Worm (Caenorhabditis elegans): ENCODE results near the gene C18C4.7.

The C18C4.7 gene

ce11 chrV:5567119-5567518, at the start of gene C18C4.7:
Gene C18C4.7 (minus strand): TSS chrV:5567219.
- no peak for TF ChIP-seq ceh-16 (tag; optimal IDR thresholded peaks at IDR 0.05)
- no peak for TF ChIP-seq ZK546.5 (tag; optimal IDR thresholded peaks at IDR 0.05)
- no peak for TF ChIP-seq ztf-11 (tag; optimal IDR thresholded peaks at IDR 0.05)
- no peak for TF ChIP-seq skn-1 (tag; optimal IDR thresholded peaks at IDR 0.05)
- no peak for TF ChIP-seq hmg-11 (tag; optimal IDR thresholded peaks at IDR 0.05)
- TF ChIP-seq pqm-1 (tag; optimal IDR thresholded peaks at IDR 0.05) = no peak

DNA sequence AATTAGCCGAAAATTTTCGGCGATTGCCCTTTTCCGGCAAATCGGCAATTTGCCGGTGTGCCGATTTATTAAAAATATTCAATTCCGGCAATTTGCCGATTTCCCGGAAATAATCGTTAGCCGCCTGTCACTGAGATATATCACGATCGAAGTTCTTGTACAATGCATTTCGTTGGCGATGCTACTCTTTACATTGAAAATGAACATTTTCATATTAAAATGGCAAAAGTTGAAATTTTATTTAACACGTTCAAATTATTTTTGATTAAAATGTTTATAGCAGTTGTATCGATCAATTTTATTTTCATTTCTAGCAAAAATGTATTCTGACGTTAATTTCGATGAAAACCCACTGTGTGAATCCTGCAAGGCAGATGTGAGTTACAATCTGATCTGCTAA, 47.7 kb upstream of the C18C4.7 start, which contains the start of gene M03E7.3:
Gene M03E7.3 (plus strand): TSS at position 301 of the 400 bp plus-strand sequence.
- TF ChIP-seq ceh-9 (tag; optimal IDR thresholded peaks at IDR 0.05) (no peak), hmg-11 (tag; optimal IDR thresholded peaks at IDR 0.05) (no peak), snpc-4 (tag; optimal IDR thresholded peaks at IDR 0.05) (no peak), fos-1 (tag; optimal IDR thresholded peaks at IDR 0.05) (no peak), tbx-2 (tag; optimal IDR thresholded peaks at IDR 0.05) (no peak), unc-62 (GFP tag; optimal IDR thresholded peaks at IDR 0.05) (no peak), ceh-82 (tag; optimal IDR thresholded peaks at IDR 0.05) (no peak), lsy-12 (tag; optimal IDR thresholded peaks at IDR 0.05) (no peak), sea-2 (GFP tag; optimal IDR thresholded peaks at IDR 0.05) (no peak), nfya-1 (tag; optimal IDR thresholded peaks at IDR 0.05; ENCODE audit: insufficient read depth) (no peak)

DNA sequence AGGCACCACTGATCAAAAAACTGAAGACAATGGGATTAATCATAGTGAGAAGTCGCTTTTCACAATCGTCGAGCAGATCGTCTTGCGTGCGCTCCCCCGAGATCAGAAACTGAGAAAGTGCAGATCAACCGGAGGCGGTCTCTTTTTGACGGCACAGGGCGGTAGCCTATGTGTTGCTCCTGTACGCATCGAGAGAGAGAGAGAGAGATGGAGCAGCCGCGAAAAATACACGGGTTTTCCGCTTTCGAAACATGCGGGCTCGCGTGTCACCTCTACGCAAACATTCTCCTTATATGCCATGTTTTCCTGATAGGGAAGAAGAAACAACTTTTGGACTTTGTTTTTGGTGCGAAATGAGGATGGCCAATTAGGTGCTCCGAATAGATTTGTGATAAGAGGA, 46.1 kb upstream of the C18C4.7 start, which contains the start of gene lrpc-1:
Gene lrpc-1 (minus strand): TSS at position 101 of the 400 bp plus-strand sequence.
- TF ChIP-seq R02D3.7 (tag; optimal IDR thresholded peaks at IDR 0.05) (no peak), egl-27 (tag; optimal IDR thresholded peaks at IDR 0.05) (no peak), nhr-237 (tag; optimal IDR thresholded peaks at IDR 0.05) (no peak), aly-2 (tag; optimal IDR thresholded peaks at IDR 0.05) (no peak), nhr-77 (tag; optimal IDR thresholded peaks at IDR 0.05) (no peak), sea-2 (GFP tag; optimal IDR thresholded peaks at IDR 0.05) (no peak), ztf-11 (tag; optimal IDR thresholded peaks at IDR 0.05) (no peak), nhr-67 (tag; optimal IDR thresholded peaks at IDR 0.05) (no peak), nhr-76 (tag; optimal IDR thresholded peaks at IDR 0.05) (no peak), hmg-11 (tag; optimal IDR thresholded peaks at IDR 0.05) (no peak), ceh-82 (tag; optimal IDR thresholded peaks at IDR 0.05) (no peak), lin-39 (tag; optimal IDR thresholded peaks at IDR 0.05) (no peak), daf-12 (tag; optimal IDR thresholded peaks at IDR 0.05) (no peak), snpc-4 (tag; optimal IDR thresholded peaks at IDR 0.05) (no peak)

DNA sequence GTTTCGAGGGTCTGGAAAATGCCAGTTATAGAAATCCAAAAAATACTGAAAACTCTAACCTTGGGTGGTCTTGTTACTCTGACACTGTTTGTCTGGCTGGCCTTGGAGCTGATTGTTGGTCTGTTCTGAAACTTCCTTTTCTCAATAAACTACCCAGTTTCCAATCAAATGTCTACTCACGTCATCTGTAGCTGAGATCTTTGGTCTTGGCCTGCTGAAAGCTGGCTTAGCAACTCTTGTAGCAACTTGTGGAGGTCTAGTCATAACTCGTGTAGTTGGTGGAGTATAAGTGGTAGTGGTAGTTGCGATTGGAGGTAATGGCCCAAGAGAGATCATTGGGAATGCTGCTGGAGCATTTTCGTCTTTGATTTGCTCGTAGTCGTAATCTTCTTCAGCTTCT, 43.2 kb upstream of the C18C4.7 start:
- TF ChIP-seq ceh-82 (tag; optimal IDR thresholded peaks at IDR 0.05) (no peak), hmg-11 (tag; optimal IDR thresholded peaks at IDR 0.05) (no peak), unc-39 (tag; optimal IDR thresholded peaks at IDR 0.05) (no peak), aly-2 (tag; optimal IDR thresholded peaks at IDR 0.05) (no peak), elt-3 (tag; optimal IDR thresholded peaks at IDR 0.05) (no peak), nfya-1 (tag; optimal IDR thresholded peaks at IDR 0.05; ENCODE audit: insufficient read depth) (no peak), pqm-1 (tag; optimal IDR thresholded peaks at IDR 0.05) (no peak), fos-1 (tag; optimal IDR thresholded peaks at IDR 0.05) (no peak), lin-39 (tag; optimal IDR thresholded peaks at IDR 0.05) (no peak), sea-2 (GFP tag; optimal IDR thresholded peaks at IDR 0.05) (no peak), tbx-2 (tag; optimal IDR thresholded peaks at IDR 0.05) (no peak), elt-2 (tag; optimal IDR thresholded peaks at IDR 0.05) (no peak), zag-1 (tag; optimal IDR thresholded peaks at IDR 0.05) (no peak), ceh-16 (tag; optimal IDR thresholded peaks at IDR 0.05) (no peak), daf-12 (tag; optimal IDR thresholded peaks at IDR 0.05) (no peak)

- TF ChIP-seq nhr-11 (tag; optimal IDR thresholded peaks at IDR 0.05) (no peak), egl-5 (tag; optimal IDR thresholded peaks at IDR 0.05) (no peak), mdl-1 (tag; optimal IDR thresholded peaks at IDR 0.05) (no peak), zag-1 (tag; optimal IDR thresholded peaks at IDR 0.05) (no peak), tbx-2 (tag; optimal IDR thresholded peaks at IDR 0.05) (no peak), fos-1 (tag; optimal IDR thresholded peaks at IDR 0.05) (no peak), elt-1 (tag; optimal IDR thresholded peaks at IDR 0.05) (no peak), nhr-76 (tag; optimal IDR thresholded peaks at IDR 0.05) (no peak), skn-1 (tag; optimal IDR thresholded peaks at IDR 0.05) (no peak), unc-62 (GFP tag; optimal IDR thresholded peaks at IDR 0.05) (no peak), nfya-1 (tag; optimal IDR thresholded peaks at IDR 0.05; ENCODE audit: insufficient read depth) (no peak), nhr-23 (tag; optimal IDR thresholded peaks at IDR 0.05) (no peak), nhr-12 (tag; optimal IDR thresholded peaks at IDR 0.05) (no peak)
These were observed 39.2 kb upstream of the C18C4.7 start, which contains the start of gene CD4.1 for ce11 chrV:5606255-5606654. Gene CD4.1 (plus strand): TSS chrV:5606555.
